Worm (Caenorhabditis elegans): Measurements from ENCODE around the gene F36H12.10.
"Not testable (repeated sequence)": the region's sequence is repeated elsewhere in the genome, so short reads cannot be mapped to it uniquely, and the experiment has no call there.

Gene F36H12.10

ce11 chrIV:5258385-5258784 lies 3.8 kb upstream of the F36H12.10 start, which contains the start of gene ttbk-2.1:
Gene ttbk-2.1, plus strand, starts transcription at chrIV:5258685.
- TF ChIP-seq unc-62 (GFP tag; optimal IDR thresholded peaks at IDR 0.05) = not testable (repeated sequence)

- not testable (repeated sequence) for TF ChIP-seq unc-62 (GFP tag; optimal IDR thresholded peaks at IDR 0.05)
These were observed 2.2 kb upstream of the F36H12.10 start, which contains the start of gene F36H12.9 for ce11 chrIV:5256731-5257130. Gene F36H12.9, plus strand, starts transcription at chrIV:5257031.

- TF ChIP-seq unc-62 (GFP tag; optimal IDR thresholded peaks at IDR 0.05) = no peak
These were observed 24.0 kb downstream of the F36H12.10 start, which contains the start of gene thn-5 for ce11 chrIV:5230530-5230929. Gene thn-5, plus strand, starts transcription at chrIV:5230830.

ce11 chrIV:5228619-5229018 lies 26.0 kb downstream of the F36H12.10 start, which contains the start of gene thn-6:
Gene thn-6, plus strand, starts transcription at chrIV:5228919.
- no peak for TF ChIP-seq unc-62 (GFP tag; optimal IDR thresholded peaks at IDR 0.05)

- TF ChIP-seq unc-62 (GFP tag; optimal IDR thresholded peaks at IDR 0.05) = not testable (repeated sequence)
These were observed 28.0 kb downstream of the F36H12.10 start, which contains the start of gene nsph-4.1 for ce11 chrIV:5226552-5226951. Gene nsph-4.1, plus strand, starts transcription at chrIV:5226852.

- not testable (repeated sequence) for TF ChIP-seq unc-62 (GFP tag; optimal IDR thresholded peaks at IDR 0.05)
These were observed 29.2 kb downstream of the F36H12.10 start, which contains the start of gene cylc-1 for ce11 chrIV:5225277-5225822. Gene cylc-1, minus strand, starts transcription at chrIV:5225772.

ce11 chrIV:5224238-5224637 lies 30.3 kb downstream of the F36H12.10 start, which contains the start of gene Y59E9AL.8:
Gene Y59E9AL.8, minus strand, starts transcription at chrIV:5224338.
- TF ChIP-seq unc-62 (GFP tag; optimal IDR thresholded peaks at IDR 0.05) = no peak

ce11 chrIV:5221721-5222120 lies 32.9 kb downstream of the F36H12.10 start:
- no peak for TF ChIP-seq unc-62 (GFP tag; optimal IDR thresholded peaks at IDR 0.05)

ce11 chrIV:5218496-5218895 lies 36.1 kb downstream of the F36H12.10 start, which contains the start of gene nsph-4.2:
Gene nsph-4.2, plus strand, starts transcription at chrIV:5218796.
- TF ChIP-seq unc-62 (GFP tag; optimal IDR thresholded peaks at IDR 0.05) = not testable (repeated sequence)

ce11 chrIV:5216349-5216748 lies 38.2 kb downstream of the F36H12.10 start:
- no peak for TF ChIP-seq unc-62 (GFP tag; optimal IDR thresholded peaks at IDR 0.05)

- no peak for TF ChIP-seq unc-62 (GFP tag; optimal IDR thresholded peaks at IDR 0.05)
These were observed 39.5 kb downstream of the F36H12.10 start, which contains the start of gene Y59E9AL.4 for ce11 chrIV:5215092-5215491. Gene Y59E9AL.4, minus strand, starts transcription at chrIV:5215192.

ce11 chrIV:5210606-5211005 lies 44.0 kb downstream of the F36H12.10 start:
- no peak for TF ChIP-seq unc-62 (GFP tag; optimal IDR thresholded peaks at IDR 0.05)

- no peak for TF ChIP-seq unc-62 (GFP tag; optimal IDR thresholded peaks at IDR 0.05)
These were observed 45.2 kb downstream of the F36H12.10 start, which contains the start of the genes Y59E9AL.36 and nbet-1 for ce11 chrIV:5209390-5209789. Gene Y59E9AL.36, minus strand, starts transcription at chrIV:5209481. Gene nbet-1, plus strand, starts transcription at chrIV:5209501.

ce11 chrIV:5206716-5207115 lies 47.9 kb downstream of the F36H12.10 start:
- TF ChIP-seq unc-62 (GFP tag; optimal IDR thresholded peaks at IDR 0.05) = no peak

- no peak for TF ChIP-seq unc-62 (GFP tag; optimal IDR thresholded peaks at IDR 0.05)
These were observed 50.0 kb downstream of the F36H12.10 start, which contains the start of gene tni-4 for ce11 chrIV:5204573-5204972. Gene tni-4, plus strand, starts transcription at chrIV:5204591.

Data from whole organism, dauer.